Fruit fly (Drosophila melanogaster): ENCODE measurements around the gene HIP-R.
"Not testable (repeated sequence)": the region's sequence is repeated elsewhere in the genome, so short reads cannot be mapped to it uniquely, and the experiment has no call there.

Gene HIP-R

DNA sequence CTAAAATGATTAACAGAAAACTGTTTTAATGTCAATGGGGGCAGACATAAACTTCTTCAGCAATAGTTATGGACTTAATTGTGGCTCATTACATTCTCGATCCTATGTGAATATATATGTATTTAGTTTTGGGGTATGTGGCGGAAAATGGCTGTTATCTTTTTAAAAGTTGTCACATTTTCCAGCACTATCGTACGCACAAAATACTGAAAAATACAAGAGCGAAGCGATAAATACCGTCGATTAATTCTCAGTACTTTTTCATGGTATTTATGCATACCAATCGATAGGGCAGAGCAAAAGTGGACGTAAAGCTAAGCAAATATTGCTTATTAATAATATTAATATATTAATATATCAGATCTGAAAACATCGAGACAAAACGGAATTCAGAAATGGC, at the start of gene HIP-R:
HIP-R (plus strand) TSS at position 201 of the 400 bp plus-strand sequence.
- TF ChIP-seq CTCF, CG8478 (optimal IDR thresholded peaks at IDR 0.05): not testable (repeated sequence)

DNA sequence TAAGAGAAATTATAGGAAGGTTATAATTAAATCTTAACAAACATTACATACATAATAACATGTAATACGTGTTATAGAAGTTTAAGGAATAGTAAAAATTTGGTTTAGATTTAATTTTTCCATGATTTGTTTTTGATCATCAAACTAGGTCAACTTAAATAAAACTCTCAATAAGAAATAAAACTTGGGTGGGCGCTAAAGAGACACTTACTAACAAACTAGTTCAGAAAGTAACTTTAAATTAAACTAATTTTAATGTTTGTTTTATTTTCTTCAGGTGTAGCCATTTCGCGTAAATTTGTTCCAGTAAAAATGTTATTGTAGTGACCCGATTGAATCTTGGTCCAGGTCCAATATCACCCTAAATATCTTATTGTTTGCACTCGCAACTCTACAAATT, 49.5 kb upstream of the HIP-R start:
- TF ChIP-seq CTCF (optimal IDR thresholded peaks at IDR 0.05), result no peak
- TF ChIP-seq CG8478 (optimal IDR thresholded peaks at IDR 0.05), result no peak

DNA sequence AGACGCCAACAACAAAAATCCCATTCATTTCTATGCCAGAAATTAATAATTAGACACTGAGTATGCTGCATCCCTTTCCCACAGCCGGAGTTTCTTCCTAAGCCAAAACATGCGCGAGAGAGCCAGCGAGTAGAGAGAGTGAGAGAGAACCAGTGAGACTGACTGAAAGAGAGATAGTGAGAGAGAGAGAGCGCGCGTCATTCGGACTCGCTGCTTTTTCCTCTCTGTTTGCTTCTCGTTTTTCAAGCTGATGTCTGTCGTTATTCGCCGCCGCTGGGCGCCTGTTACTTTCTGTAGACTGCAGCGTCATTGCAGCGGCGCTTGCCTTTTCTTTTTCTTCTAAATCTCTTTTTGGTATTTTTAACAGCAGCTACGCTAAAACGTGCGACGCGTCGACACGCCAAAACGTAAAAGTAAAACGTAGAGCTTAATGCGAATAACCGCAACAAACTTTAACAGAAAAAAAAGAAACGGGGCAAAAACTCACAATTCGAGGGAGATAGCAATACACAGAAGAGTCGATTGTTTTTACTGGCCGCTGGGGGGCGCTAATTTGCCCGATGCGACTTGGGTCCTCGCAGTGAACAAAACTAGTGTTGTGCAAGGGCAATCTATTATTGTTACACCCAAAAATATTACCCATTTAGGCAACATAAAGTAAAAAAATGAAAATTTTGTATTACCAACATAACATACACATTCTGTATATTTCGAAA, 48.9 kb upstream of the HIP-R start:
- TF ChIP-seq CG8478 (optimal IDR thresholded peaks at IDR 0.05) (no peak), CTCF (optimal IDR thresholded peaks at IDR 0.05) (peak; percentile 88 to 89)

DNA sequence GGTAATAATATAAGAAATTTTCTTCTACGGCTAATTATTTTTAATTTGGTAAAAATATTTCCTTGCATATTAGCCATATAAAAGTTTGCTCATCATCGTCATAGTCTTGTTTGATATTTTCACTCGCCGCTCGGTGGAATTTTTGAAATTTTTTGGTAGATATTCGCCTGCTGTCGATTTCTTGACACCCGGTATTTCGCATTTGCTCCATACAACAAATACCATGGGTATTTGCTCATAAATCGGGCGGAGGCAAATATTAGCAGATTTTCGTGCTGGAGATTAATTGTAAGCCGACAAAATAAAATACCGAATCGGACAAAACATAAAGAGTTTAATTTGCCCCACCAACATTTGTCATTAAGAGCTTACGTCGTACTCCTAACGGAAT, 48.2 kb upstream of the HIP-R start:
- TF ChIP-seq CG8478 (optimal IDR thresholded peaks at IDR 0.05) (no peak), CTCF (optimal IDR thresholded peaks at IDR 0.05) (no peak)

DNA sequence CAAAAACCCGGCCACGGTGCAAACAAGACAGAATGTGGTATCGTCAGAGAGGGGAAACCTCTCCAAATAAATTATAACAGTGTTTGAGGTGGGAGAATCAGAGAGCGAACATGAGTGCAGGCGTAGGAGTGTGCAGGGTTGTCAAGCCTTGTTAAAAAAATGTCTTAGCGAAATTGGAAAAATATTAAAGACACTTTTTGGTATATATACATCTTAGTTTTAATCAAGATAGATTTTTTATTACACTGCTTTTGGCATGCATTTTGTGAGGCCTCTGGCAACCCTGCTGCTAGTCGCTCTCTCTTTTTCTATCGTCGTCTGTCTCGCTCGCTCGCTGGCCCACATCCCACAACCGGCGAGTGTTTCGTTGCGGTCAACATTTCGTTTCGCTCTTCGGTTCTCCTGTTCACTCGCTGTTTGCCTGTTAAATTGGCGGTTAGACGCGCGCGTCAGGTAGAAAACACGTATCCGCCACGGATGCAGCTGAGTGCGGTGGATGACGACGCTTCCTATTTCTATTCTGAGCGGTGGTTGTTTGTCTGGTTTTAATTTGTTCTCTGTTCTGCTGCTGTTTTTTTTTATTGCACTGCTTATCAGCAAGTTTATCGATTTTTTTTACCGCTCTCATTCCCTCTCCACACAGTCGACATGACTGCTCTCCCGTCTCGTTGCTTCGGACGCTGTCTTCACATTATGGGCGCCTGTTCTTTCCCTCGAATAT, 47.6 kb upstream of the HIP-R start:
- TF ChIP-seq CTCF (optimal IDR thresholded peaks at IDR 0.05) (peak in 1 of 2 experiments; percentile 27), CG8478 (optimal IDR thresholded peaks at IDR 0.05) (no peak)

DNA sequence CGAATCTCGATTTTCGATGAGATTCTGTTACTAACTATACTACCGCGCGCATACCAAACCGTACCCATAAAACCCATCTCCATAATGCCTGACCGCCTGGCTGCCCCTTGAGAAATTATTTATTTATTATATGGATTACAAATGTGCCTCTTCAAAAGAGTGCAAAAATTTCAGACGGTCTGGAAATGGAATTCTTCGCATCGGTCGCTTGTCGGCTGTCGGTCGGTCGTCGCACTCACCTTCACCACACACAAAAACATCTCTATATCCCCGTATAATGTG, 47.1 kb upstream of the HIP-R start:
- TF ChIP-seq CTCF (optimal IDR thresholded peaks at IDR 0.05) (no peak), CG8478 (optimal IDR thresholded peaks at IDR 0.05) (no peak)

DNA sequence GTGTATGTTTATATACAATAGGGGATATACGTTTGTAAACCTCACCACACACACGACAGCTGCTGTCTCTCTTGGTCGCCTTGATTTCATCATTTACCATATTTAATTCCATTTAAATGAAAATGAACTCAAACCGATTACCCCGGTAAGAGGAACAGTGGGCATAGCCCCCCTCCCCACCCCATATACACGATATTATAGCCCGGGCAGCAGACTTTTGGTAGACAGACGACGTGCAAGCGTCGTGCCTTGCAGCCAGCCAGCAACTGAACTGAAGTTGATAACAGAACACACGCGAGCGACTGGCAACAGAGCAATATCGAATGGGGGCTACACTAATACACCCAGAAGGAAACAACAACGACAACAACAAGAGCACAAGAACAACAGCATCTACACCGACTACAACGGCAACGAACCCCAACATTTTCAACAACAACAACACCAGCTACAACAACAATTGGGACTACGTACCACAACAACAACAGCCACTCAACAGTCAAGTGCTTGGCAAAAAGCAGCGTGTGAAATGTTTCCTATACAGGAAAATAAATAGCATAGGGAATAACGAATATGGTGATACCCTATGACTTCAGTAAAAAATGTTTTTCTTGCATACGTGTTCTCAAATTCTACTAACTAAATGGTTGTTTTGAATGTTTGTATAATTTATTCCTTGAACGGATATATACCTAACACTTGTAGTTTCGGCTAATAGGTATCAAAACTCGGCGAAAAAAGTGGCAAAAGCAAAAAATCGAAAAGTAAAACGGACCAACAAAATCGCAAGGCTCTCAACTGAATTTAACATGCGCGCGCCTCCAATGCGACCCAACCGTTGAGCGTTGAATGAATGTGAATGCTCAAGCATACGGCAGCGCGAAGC, 46.5 kb upstream of the HIP-R start:
- TF ChIP-seq CTCF (optimal IDR thresholded peaks at IDR 0.05) (no peak), CG8478 (optimal IDR thresholded peaks at IDR 0.05) (no peak)

DNA sequence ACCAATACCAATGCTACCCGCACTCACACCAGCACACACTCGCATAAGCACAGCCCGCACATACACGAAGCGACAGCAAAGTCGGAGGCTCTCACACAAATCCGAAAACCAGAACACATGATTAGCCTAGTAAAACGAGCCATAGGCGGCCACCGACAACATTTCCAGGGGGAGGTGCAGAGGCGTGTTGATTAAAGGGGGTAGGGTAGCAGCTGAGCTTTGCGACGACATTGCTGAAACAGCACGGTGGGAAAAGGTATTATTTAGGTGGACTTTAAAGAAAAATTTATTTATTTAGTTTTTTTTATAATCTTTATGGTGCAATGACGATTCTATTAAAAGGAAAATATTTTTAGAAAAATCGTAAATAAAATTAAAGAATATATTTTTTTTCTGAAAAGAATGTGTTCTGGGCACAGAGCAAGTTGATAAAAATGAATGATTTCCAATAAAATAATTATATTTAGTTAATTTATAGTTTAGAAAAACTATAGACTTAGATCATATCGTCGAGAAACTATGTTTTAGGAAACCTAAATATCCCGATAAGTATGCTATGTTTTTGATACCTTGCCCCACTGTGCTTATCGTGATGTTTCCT, 45.8 kb upstream of the HIP-R start:
- TF ChIP-seq CG8478 (optimal IDR thresholded peaks at IDR 0.05), result no peak
- no peak for TF ChIP-seq CTCF (optimal IDR thresholded peaks at IDR 0.05)

DNA sequence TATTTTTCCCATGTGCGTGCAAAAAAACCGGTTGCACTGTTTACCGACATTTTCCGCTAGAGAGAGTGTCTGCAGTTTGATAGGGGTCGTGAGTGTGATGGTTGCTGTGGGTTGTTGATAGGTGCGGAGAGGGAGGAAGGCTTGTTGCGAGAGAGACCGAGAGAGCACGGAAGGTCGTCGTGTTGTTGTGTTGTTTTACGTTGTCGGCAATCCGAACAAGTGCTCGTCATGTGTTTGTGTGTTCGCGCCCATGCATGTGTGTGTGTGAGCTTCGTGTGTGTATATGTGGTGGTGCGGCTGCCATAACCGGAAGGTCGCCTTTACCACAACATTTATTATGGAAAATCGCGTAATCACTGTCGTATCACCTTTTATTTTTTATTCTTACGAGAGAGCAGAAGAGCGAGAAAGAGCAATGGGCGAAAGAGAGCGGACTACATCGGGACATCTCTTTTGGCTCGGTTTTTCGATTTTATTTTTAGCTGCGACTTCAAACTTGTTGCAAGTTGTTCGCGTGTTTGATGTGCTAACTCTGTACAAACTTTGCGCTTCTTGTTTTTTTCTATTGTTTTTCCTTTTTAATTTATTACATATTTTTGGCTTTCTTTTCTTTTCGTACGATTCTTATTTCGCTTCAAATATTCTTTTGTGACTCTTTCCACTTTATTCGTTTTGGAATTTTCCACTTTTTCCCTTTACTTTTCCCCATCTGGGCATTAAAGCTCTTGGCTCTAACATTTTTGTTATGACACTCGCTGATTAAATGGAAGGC, 45.1 kb upstream of the HIP-R start:
- TF ChIP-seq CG8478 (optimal IDR thresholded peaks at IDR 0.05) (no peak), CTCF (optimal IDR thresholded peaks at IDR 0.05) (peak; percentile 71 to 77)

DNA sequence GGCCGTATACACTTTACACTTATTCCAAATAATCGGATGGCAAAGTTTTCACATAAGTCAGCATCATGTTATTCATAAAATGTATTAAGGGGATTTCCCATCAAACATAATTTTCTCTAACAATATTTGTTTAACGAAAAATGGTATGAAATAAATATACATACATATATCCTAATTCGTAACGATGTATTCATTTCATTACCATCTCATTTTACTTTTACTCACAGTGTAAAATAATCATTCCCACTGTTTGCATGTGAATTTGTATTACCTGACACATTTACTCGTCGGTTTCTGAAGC, 44.6 kb upstream of the HIP-R start:
- TF ChIP-seq CTCF (optimal IDR thresholded peaks at IDR 0.05) (no peak), CG8478 (optimal IDR thresholded peaks at IDR 0.05) (no peak)

DNA sequence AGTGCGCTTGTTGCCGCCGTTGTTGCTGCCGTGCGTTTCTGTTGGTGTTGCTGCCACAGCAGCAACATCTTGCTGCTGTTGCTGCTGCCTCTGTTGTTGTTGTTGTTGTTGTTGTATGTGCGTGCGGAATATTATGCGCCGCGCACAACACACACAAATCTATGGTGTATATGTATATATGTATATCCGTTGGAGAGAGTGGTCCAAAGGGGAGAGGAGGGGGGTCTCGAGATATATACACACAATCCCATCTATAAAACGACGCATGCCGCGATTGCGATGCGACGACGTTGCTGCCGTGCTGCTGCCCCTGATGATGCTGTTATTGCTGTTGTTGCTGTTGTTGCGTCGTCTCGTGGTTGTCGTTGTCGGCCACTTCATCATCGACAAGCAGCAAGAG, 42.9 kb upstream of the HIP-R start:
- TF ChIP-seq CTCF (optimal IDR thresholded peaks at IDR 0.05) (no peak), CG8478 (optimal IDR thresholded peaks at IDR 0.05) (no peak)

DNA sequence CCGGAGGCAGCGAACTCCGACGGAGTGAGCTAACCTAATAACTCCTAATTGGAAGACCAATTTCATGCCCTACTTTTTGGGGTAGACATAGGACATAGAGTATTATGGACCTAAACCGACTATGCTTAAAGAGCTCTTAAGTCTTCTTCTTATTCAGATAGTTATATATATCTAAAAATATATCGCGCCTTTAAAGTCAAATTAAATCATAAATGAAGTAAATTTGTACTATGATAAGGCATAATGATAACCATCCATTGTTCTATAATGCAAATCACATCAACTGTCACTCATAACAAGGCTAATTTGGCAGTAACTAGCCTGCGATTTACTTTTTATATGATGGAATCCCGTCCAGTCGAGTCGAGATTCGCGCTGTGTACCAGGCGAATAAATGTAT, 42.2 kb upstream of the HIP-R start:
- TF ChIP-seq CTCF (optimal IDR thresholded peaks at IDR 0.05) (no peak), CG8478 (optimal IDR thresholded peaks at IDR 0.05) (no peak)

DNA sequence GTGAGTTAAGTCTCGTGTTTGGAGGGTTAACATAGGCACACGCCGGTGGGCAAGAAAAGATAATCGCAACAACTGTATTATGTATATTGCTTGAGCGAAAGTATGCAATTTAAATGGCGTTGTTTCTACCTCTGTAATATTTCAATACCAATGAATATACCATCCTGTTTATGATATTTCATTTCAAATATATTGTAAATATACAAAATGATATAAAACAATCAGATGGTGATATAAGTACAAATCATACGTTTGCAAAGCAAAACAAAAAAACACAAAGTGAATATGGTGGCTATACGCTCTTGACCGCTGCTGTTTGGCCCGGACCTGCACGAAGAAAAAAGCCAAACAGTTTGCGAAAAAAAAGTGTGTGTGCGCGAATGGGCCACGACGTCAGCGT, 41.5 kb upstream of the HIP-R start:
- TF ChIP-seq CTCF (optimal IDR thresholded peaks at IDR 0.05) (no peak), CG8478 (optimal IDR thresholded peaks at IDR 0.05) (no peak)

DNA sequence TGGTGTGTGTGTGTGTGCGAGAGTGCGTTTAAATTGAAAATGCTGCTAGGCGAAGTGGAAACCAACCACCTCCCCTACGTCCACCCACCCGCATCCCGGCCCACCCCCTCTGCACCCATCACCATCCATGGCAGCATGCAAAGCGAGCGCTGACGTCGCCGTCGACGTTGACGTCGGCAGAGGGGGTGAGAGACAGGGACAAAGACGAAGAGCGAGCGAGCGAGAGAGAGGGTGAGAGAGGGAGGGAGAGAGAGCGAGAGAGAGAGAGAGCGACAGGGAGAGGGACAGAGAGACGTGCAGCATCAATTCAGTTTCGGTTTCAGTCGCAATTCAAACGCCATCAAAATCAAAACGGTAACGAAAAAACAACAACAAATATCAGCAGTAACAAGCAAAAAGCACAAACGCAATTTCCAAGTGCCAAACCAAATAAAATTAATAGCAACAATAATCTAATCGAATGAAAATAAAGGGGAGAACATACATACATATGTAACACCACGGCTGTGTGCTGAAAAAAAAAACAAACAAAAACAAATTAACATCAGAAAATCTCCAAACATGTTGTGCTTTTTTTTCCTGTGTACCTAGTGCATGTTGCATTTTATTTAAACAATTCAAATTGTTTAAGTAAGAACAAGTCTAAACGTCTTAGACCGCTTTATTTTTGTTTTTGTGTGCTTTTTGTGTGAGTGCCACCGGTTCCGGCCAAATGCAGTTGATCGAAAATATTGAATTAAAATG, 40.9 kb upstream of the HIP-R start:
- TF ChIP-seq CTCF (optimal IDR thresholded peaks at IDR 0.05) (no peak), CG8478 (optimal IDR thresholded peaks at IDR 0.05) (no peak)
